Worm (Caenorhabditis elegans) whole organism, L2 larva: ENCODE data around the gene T08G3.6.

Experiments used
- C34F6.9 ChIP-seq: fragments of 150-350 bp; optimal IDR thresholded peaks from 2 replicates; lab custom pipeline; 2014; ENCODE audit warnings: missing biosample characterization, missing genetic modification characterization
- F13H6.1 ChIP-seq: sonication (generic microtip); optimal IDR thresholded peaks from 2 replicates; lab custom pipeline; 2016; ENCODE audit warnings: missing genetic modification characterization, missing compliant biosample characterization
- R02D3.7 ChIP-seq: fragments of 150-350 bp; optimal IDR thresholded peaks from 2 replicates; lab custom pipeline; 2014; ENCODE audit warnings: missing biosample characterization, missing genetic modification characterization
- Y55F3AM.14 ChIP-seq: fragments of 200-800 bp; sonication (Bioruptor generic); optimal IDR thresholded peaks from 2 replicates; lab custom pipeline; 2018; ENCODE audit warnings: mild to moderate bottlenecking, missing genetic modification characterization, missing compliant biosample characterization
- ZK546.5 ChIP-seq: sonication (generic microtip); optimal IDR thresholded peaks from 2 replicates; lab custom pipeline; 2017; ENCODE audit warnings: missing biosample characterization, missing genetic modification characterization
- alr-1 ChIP-seq: fragments of 150-350 bp; optimal IDR thresholded peaks from 2 replicates; lab custom pipeline; 2014; ENCODE audit warnings: missing biosample characterization, missing genetic modification characterization
- aly-2 ChIP-seq: fragments of 150-350 bp; optimal IDR thresholded peaks from 2 replicates; lab custom pipeline; 2014; ENCODE audit warnings: missing biosample characterization, missing genetic modification characterization
- ama-1 ChIP-seq: fragments of 150-350 bp; optimal IDR thresholded peaks from 2 replicates; lab custom pipeline; 2018; ENCODE audit warnings: inconsistent platforms
- blmp-1 ChIP-seq: sonication (generic microtip); optimal IDR thresholded peaks from 2 replicates; lab custom pipeline; 2017; ENCODE audit warnings: missing genetic modification characterization, mild to moderate bottlenecking, missing compliant biosample characterization, antibody characterized with exemption, moderate library complexity; ENCODE audit not compliant: insufficient read depth
- ceh-16 ChIP-seq: fragments of 150-350 bp; optimal IDR thresholded peaks from 2 replicates; lab custom pipeline; 2014; ENCODE audit warnings: missing biosample characterization, missing genetic modification characterization
- ceh-82 ChIP-seq: fragments of 150-350 bp; optimal IDR thresholded peaks from 2 replicates; lab custom pipeline; 2014; ENCODE audit warnings: missing biosample characterization, missing genetic modification characterization
- crh-2 ChIP-seq: sonication (generic microtip); optimal IDR thresholded peaks from 2 replicates; lab custom pipeline; 2017; ENCODE audit warnings: missing biosample characterization, missing genetic modification characterization
- dmd-4 ChIP-seq: sonication (generic microtip); optimal IDR thresholded peaks from 2 replicates; lab custom pipeline; 2017; ENCODE audit warnings: missing biosample characterization, missing genetic modification characterization
- egl-27 ChIP-seq: sonication (generic microtip); optimal IDR thresholded peaks from 3 replicates; lab custom pipeline; 2017; ENCODE audit warnings: missing biosample characterization, missing genetic modification reagents, missing genetic modification characterization
- elt-1 ChIP-seq: fragments of 150-350 bp; optimal IDR thresholded peaks from 2 replicates; lab custom pipeline; 2014; ENCODE audit warnings: missing biosample characterization, missing genetic modification characterization
- elt-3 ChIP-seq: sonication (generic microtip); optimal IDR thresholded peaks from 2 replicates; lab custom pipeline; 2017; ENCODE audit warnings: missing biosample characterization, missing genetic modification characterization
- fos-1 ChIP-seq: fragments of 150-350 bp; optimal IDR thresholded peaks from 2 replicates; lab custom pipeline; 2014; ENCODE audit warnings: missing biosample characterization, missing genetic modification characterization
- gmeb-1 ChIP-seq: fragments of 150-350 bp; optimal IDR thresholded peaks from 2 replicates; lab custom pipeline; 2014; ENCODE audit warnings: missing biosample characterization, missing genetic modification characterization
- lin-11 ChIP-seq: fragments of 150-350 bp; sonication (generic microtip); optimal IDR thresholded peaks from 2 replicates; lab custom pipeline; 2014; ENCODE audit warnings: missing biosample characterization, missing genetic modification characterization, inconsistent platforms, mixed read lengths
- lin-13 ChIP-seq: fragments of 150-350 bp; optimal IDR thresholded peaks from 2 replicates; lab custom pipeline; 2014; ENCODE audit warnings: missing biosample characterization, missing genetic modification reagents, missing genetic modification characterization
- lin-39 ChIP-seq: fragments of 150-350 bp; optimal IDR thresholded peaks from 2 replicates; lab custom pipeline; 2014; ENCODE audit warnings: missing biosample characterization, missing genetic modification reagents, missing genetic modification characterization
- lsy-2 ChIP-seq, 2 experiments: fragments of 150-350 bp in 1 of 2; sonication (generic microtip) in 1 of 2; optimal IDR thresholded peaks; 2 replicates each; lab custom pipeline; 2014 to 2017; ENCODE audit warnings: missing biosample characterization in 2 of 2, missing genetic modification characterization in 2 of 2
- mab-5 ChIP-seq: fragments of 150-350 bp; optimal IDR thresholded peaks from 2 replicates; lab custom pipeline; 2014; ENCODE audit warnings: missing biosample characterization, missing genetic modification characterization
- mbf-1 ChIP-seq: sonication (generic microtip); optimal IDR thresholded peaks from 2 replicates; lab custom pipeline; 2017; ENCODE audit warnings: missing biosample characterization, missing genetic modification characterization
- mdl-1 ChIP-seq, 2 experiments: fragments of 150-350 bp in 1 of 2; sonication (generic microtip) in 1 of 2; optimal IDR thresholded peaks; 2 replicates each; lab custom pipeline; 2017; ENCODE audit warnings: missing biosample characterization in 2 of 2, missing genetic modification characterization in 2 of 2
- nhr-10 ChIP-seq: sonication (generic microtip); optimal IDR thresholded peaks from 2 replicates; lab custom pipeline; 2017; ENCODE audit warnings: missing biosample characterization, missing genetic modification characterization
- nhr-11 ChIP-seq: fragments of 150-350 bp; optimal IDR thresholded peaks from 2 replicates; lab custom pipeline; 2014; ENCODE audit warnings: missing biosample characterization, missing genetic modification characterization
- nhr-12 ChIP-seq: fragments of 150-350 bp; optimal IDR thresholded peaks from 2 replicates; lab custom pipeline; 2014; ENCODE audit warnings: missing biosample characterization, missing genetic modification characterization
- nhr-129 ChIP-seq: fragments of 150-350 bp; optimal IDR thresholded peaks from 2 replicates; lab custom pipeline; 2014; ENCODE audit warnings: missing biosample characterization, missing genetic modification characterization
- nhr-21 ChIP-seq: fragments of 150-350 bp; optimal IDR thresholded peaks from 2 replicates; lab custom pipeline; 2014; ENCODE audit warnings: missing biosample characterization, missing genetic modification characterization
- nhr-23 ChIP-seq: fragments of 150-350 bp; optimal IDR thresholded peaks from 2 replicates; lab custom pipeline; 2014; ENCODE audit warnings: missing biosample characterization, missing genetic modification reagents, missing genetic modification characterization
- nhr-237 ChIP-seq: fragments of 150-350 bp; optimal IDR thresholded peaks from 2 replicates; lab custom pipeline; 2014; ENCODE audit warnings: missing biosample characterization, missing genetic modification characterization
- nhr-25 ChIP-seq: fragments of 150-350 bp; sonication (generic microtip); optimal IDR thresholded peaks from 3 replicates; lab custom pipeline; 2014; ENCODE audit warnings: missing biosample characterization, missing genetic modification characterization
- nhr-6 ChIP-seq: fragments of 150-350 bp; optimal IDR thresholded peaks from 2 replicates; lab custom pipeline; 2014; ENCODE audit warnings: missing biosample characterization, missing genetic modification characterization
- nhr-77 ChIP-seq: fragments of 150-350 bp; optimal IDR thresholded peaks from 2 replicates; lab custom pipeline; 2014; ENCODE audit warnings: missing biosample characterization, missing genetic modification characterization
- peb-1 ChIP-seq: fragments of 150-350 bp; optimal IDR thresholded peaks from 2 replicates; lab custom pipeline; 2014; ENCODE audit warnings: missing biosample characterization, missing genetic modification characterization
- sem-4 ChIP-seq: fragments of 150-350 bp; optimal IDR thresholded peaks from 2 replicates; lab custom pipeline; 2014; ENCODE audit warnings: missing biosample characterization, missing genetic modification reagents, missing genetic modification characterization
- skn-1 ChIP-seq: sonication (generic microtip); optimal IDR thresholded peaks from 2 replicates; lab custom pipeline; 2017; ENCODE audit warnings: missing biosample characterization, missing genetic modification characterization
- sma-3 ChIP-seq: sonication (generic microtip); optimal IDR thresholded peaks from 2 replicates; lab custom pipeline; 2016; ENCODE audit warnings: missing genetic modification reagents, missing genetic modification characterization, missing compliant biosample characterization
- sma-9 ChIP-seq, 2 experiments: fragments of 150-350 bp in 1 of 2; sonication (generic microtip) in 1 of 2; optimal IDR thresholded peaks; 2 replicates each; lab custom pipeline; 2014 to 2016; ENCODE audit warnings: missing genetic modification characterization in 2 of 2, mild to moderate bottlenecking in 1 of 2, missing biosample characterization in 1 of 2, missing compliant biosample characterization in 1 of 2, missing genetic modification reagents in 1 of 2, moderate library complexity in 1 of 2
- snpc-4 ChIP-seq: fragments of 150-350 bp; optimal IDR thresholded peaks from 2 replicates; lab custom pipeline; 2014; ENCODE audit warnings: missing biosample characterization, missing genetic modification characterization
- unc-39 ChIP-seq: fragments of 150-350 bp; optimal IDR thresholded peaks from 2 replicates; lab custom pipeline; 2014; ENCODE audit warnings: missing biosample characterization, missing genetic modification characterization
- unc-55 ChIP-seq: fragments of 150-350 bp; sonication (generic microtip); optimal IDR thresholded peaks from 3 replicates; lab custom pipeline; 2014; ENCODE audit warnings: missing biosample characterization, missing genetic modification reagents, missing genetic modification characterization
- unc-62 ChIP-seq: fragments of 150-350 bp; optimal IDR thresholded peaks from 2 replicates; lab custom pipeline; 2014; ENCODE audit warnings: missing biosample characterization, missing genetic modification reagents, missing genetic modification characterization
- zag-1 ChIP-seq: fragments of 150-350 bp; optimal IDR thresholded peaks from 2 replicates; lab custom pipeline; 2014; ENCODE audit warnings: missing biosample characterization, missing genetic modification characterization
- ztf-1 ChIP-seq: fragments of 200-800 bp; sonication (Bioruptor generic); conservative IDR thresholded peaks from 2 replicates; pipeline ENCODE4 v1.3.6; 2022; ENCODE audit warnings: missing genetic modification characterization, missing compliant biosample characterization
- ztf-11 ChIP-seq: sonication (generic microtip); optimal IDR thresholded peaks from 2 replicates; lab custom pipeline; 2017; ENCODE audit warnings: missing biosample characterization, missing genetic modification characterization
- ztf-4 ChIP-seq: fragments of 150-350 bp; optimal IDR thresholded peaks from 2 replicates; lab custom pipeline; 2014; ENCODE audit warnings: missing biosample characterization, missing genetic modification characterization

Gene T08G3.6

DNA sequence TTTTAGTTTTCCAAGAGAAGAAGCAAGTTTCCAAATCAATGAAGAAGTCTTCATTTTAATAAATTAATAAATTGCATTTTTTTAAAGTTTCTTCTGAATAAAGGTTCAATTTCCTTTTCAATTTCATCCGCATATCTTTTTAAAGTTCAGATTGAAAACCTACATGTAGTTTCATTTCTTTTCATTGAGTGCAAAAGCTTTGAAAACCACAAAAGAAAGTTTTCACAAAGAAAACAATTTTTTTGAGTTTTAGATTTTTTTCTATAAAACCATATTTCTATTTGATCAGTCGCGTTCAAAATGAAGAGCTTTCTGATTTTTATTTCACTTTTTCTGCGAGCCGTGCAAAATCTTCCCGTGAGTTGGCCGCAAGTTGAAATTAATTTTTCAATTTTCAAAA lies at the start of gene T08G3.6:
TSS of gene T08G3.6 (plus strand) at position 301 of the 400 bp plus-strand sequence.
- TF ChIP-seq nhr-12 (tag; lab: Kevin White, UChicago) (no peak), nhr-10 (no peak), ztf-4 (no peak), nhr-77 (no peak), zag-1 (tag; lab: Kevin White, UChicago) (no peak)

DNA sequence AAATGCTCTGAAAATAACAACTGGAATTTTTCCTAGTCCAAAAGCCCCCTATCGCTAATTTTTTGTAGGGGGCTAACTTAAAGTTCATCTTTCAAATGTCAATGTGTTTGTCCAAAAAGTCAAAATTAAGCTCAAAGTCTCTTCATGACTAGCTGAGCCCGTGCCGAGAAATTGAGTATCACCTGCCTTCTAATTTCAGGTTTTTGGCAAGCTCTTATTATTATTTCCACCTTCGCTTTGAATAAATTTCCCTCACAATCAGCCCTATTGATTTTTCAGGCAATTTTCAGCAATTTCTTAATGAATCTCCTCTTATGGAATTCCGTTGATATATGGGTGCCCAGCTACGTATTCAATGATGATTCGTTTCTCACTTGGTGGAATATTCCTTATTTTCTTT lies 46.4 kb upstream of the T08G3.6 start, which contains the start of gene sre-36:
TSS of gene sre-36 (plus strand) at position 301 of the 400 bp plus-strand sequence.
- TF ChIP-seq nhr-25 (tag; lab: Kevin White, UChicago) (no peak), snpc-4 (tag; lab: Kevin White, UChicago) (no peak), sma-3 (GFP tag; lab: Kevin White, UChicago) (no peak), ceh-82 (tag; lab: Kevin White, UChicago) (no peak)
- TF ChIP-seq, all 48 proteins: peak for 0

- peak; percentile 80 for TF ChIP-seq F13H6.1 (tag; lab: Kevin White, UChicago)
- no peak for TF ChIP-seq elt-3
- TF ChIP-seq mab-5: peak; percentile 41
- peak; percentile 79 for TF ChIP-seq lin-13 (GFP tag; lab: Kevin White, UChicago)
- peak; percentile 64 for TF ChIP-seq lin-11 (tag; lab: Kevin White, UChicago)
- TF ChIP-seq nhr-21 (tag; lab: Kevin White, UChicago): peak; percentile 76
- TF ChIP-seq Y55F3AM.14: no peak
- no peak for TF ChIP-seq alr-1
- peak; percentile 94 for TF ChIP-seq sma-9 (GFP tag; optimal IDR thresholded peaks at IDR 0.05; lab: Kevin White, UChicago)
- TF ChIP-seq sma-9 (tag; optimal IDR thresholded peaks at IDR 0.05; lab: Kevin White, UChicago): no peak
- TF ChIP-seq ztf-1 (GFP tag; lab: Robert Waterston, UW): no peak
- no peak for TF ChIP-seq nhr-23
- TF ChIP-seq unc-39 (tag; lab: Kevin White, UChicago): no peak
- TF ChIP-seq skn-1: no peak
- TF ChIP-seq nhr-237 (tag; lab: Kevin White, UChicago): no peak
- TF ChIP-seq nhr-129 (tag; lab: Kevin White, UChicago): no peak
- peak; percentile 68 for TF ChIP-seq nhr-25 (tag; lab: Kevin White, UChicago)
- TF ChIP-seq fos-1 (tag; lab: Kevin White, UChicago): peak; percentile 4
- TF ChIP-seq lsy-2 (tag; optimal IDR thresholded peaks at IDR 0.05; lab: Kevin White, UChicago): peak; percentile 58 to 83
- peak; percentile 89 for TF ChIP-seq sma-3 (GFP tag; lab: Kevin White, UChicago)
- peak; percentile 75 for TF ChIP-seq crh-2 (tag; lab: Kevin White, UChicago)
- TF ChIP-seq elt-1 (tag; lab: Kevin White, UChicago): no peak
- TF ChIP-seq egl-27: peak; percentile 61
- no peak for TF ChIP-seq snpc-4 (tag; lab: Kevin White, UChicago)
- no peak for TF ChIP-seq nhr-77
- TF ChIP-seq ama-1 (lab: Kevin White, UChicago): no peak
- no peak for TF ChIP-seq ZK546.5 (tag; lab: Kevin White, UChicago)
- peak; percentile 33 for TF ChIP-seq R02D3.7 (tag; lab: Kevin White, UChicago)
- no peak for TF ChIP-seq peb-1 (tag; lab: Kevin White, UChicago)
- no peak for TF ChIP-seq ceh-82 (tag; lab: Kevin White, UChicago)
- TF ChIP-seq dmd-4: no peak
- peak; percentile 85 for TF ChIP-seq unc-55 (GFP tag; lab: Kevin White, UChicago)
- no peak for TF ChIP-seq mdl-1 (tag; optimal IDR thresholded peaks at IDR 0.05; lab: Kevin White, UChicago)
- TF ChIP-seq gmeb-1 (tag; lab: Kevin White, UChicago): peak; percentile 97
- no peak for TF ChIP-seq unc-62 (GFP tag; lab: Kevin White, UChicago)
- TF ChIP-seq lin-39 (tag; lab: Kevin White, UChicago): no peak
- TF ChIP-seq nhr-6: no peak
- TF ChIP-seq C34F6.9 (tag; lab: Kevin White, UChicago): peak; percentile 72
- TF ChIP-seq sem-4 (tag; lab: Kevin White, UChicago): peak; percentile 58
- TF ChIP-seq blmp-1 (tag; lab: Kevin White, UChicago): peak; percentile 16
- TF ChIP-seq nhr-10: peak; percentile 40
- TF ChIP-seq aly-2: no peak
- no peak for TF ChIP-seq ztf-11 (tag; lab: Kevin White, UChicago)
- no peak for TF ChIP-seq zag-1 (tag; lab: Kevin White, UChicago)
- TF ChIP-seq ztf-4: peak; percentile 28
- TF ChIP-seq nhr-12 (tag; lab: Kevin White, UChicago): no peak
- no peak for TF ChIP-seq mbf-1
- TF ChIP-seq ceh-16 (tag; lab: Kevin White, UChicago): peak; percentile 77
- TF ChIP-seq nhr-11 (tag; lab: Kevin White, UChicago): no peak
These were observed 44.3 kb upstream of the T08G3.6 start, which contains the start of gene F13A7.14 for ce11 chrV:16401519-16401918. Gene F13A7.14 (plus strand): TSS chrV:16401891.
